Worm (Caenorhabditis elegans) whole organism, L2 larva: ENCODE measurements around the gene plx-2.
A peak's percentile ranks its signal among the peaks of the same experiment; 100 is the strongest.

Source experiments
- C34F6.9 ChIP-seq: fragments of 150-350 bp; optimal IDR thresholded peaks from 2 replicates; lab custom pipeline; 2014; ENCODE audit warnings: missing biosample characterization, missing genetic modification characterization
- F13H6.1 ChIP-seq: sonication (generic microtip); optimal IDR thresholded peaks from 2 replicates; lab custom pipeline; 2016; ENCODE audit warnings: missing genetic modification characterization, missing compliant biosample characterization
- R02D3.7 ChIP-seq: fragments of 150-350 bp; optimal IDR thresholded peaks from 2 replicates; lab custom pipeline; 2014; ENCODE audit warnings: missing biosample characterization, missing genetic modification characterization
- Y55F3AM.14 ChIP-seq: fragments of 200-800 bp; sonication (Bioruptor generic); optimal IDR thresholded peaks from 2 replicates; lab custom pipeline; 2018; ENCODE audit warnings: mild to moderate bottlenecking, missing genetic modification characterization, missing compliant biosample characterization
- ZK546.5 ChIP-seq: sonication (generic microtip); optimal IDR thresholded peaks from 2 replicates; lab custom pipeline; 2017; ENCODE audit warnings: missing biosample characterization, missing genetic modification characterization
- alr-1 ChIP-seq: fragments of 150-350 bp; optimal IDR thresholded peaks from 2 replicates; lab custom pipeline; 2014; ENCODE audit warnings: missing biosample characterization, missing genetic modification characterization
- aly-2 ChIP-seq: fragments of 150-350 bp; optimal IDR thresholded peaks from 2 replicates; lab custom pipeline; 2014; ENCODE audit warnings: missing biosample characterization, missing genetic modification characterization
- ama-1 ChIP-seq: fragments of 150-350 bp; optimal IDR thresholded peaks from 2 replicates; lab custom pipeline; 2018; ENCODE audit warnings: inconsistent platforms
- blmp-1 ChIP-seq: sonication (generic microtip); optimal IDR thresholded peaks from 2 replicates; lab custom pipeline; 2017; ENCODE audit warnings: missing genetic modification characterization, mild to moderate bottlenecking, missing compliant biosample characterization, antibody characterized with exemption, moderate library complexity; ENCODE audit not compliant: insufficient read depth
- ceh-16 ChIP-seq: fragments of 150-350 bp; optimal IDR thresholded peaks from 2 replicates; lab custom pipeline; 2014; ENCODE audit warnings: missing biosample characterization, missing genetic modification characterization
- ceh-82 ChIP-seq: fragments of 150-350 bp; optimal IDR thresholded peaks from 2 replicates; lab custom pipeline; 2014; ENCODE audit warnings: missing biosample characterization, missing genetic modification characterization
- crh-2 ChIP-seq: sonication (generic microtip); optimal IDR thresholded peaks from 2 replicates; lab custom pipeline; 2017; ENCODE audit warnings: missing biosample characterization, missing genetic modification characterization
- dmd-4 ChIP-seq: sonication (generic microtip); optimal IDR thresholded peaks from 2 replicates; lab custom pipeline; 2017; ENCODE audit warnings: missing biosample characterization, missing genetic modification characterization
- egl-27 ChIP-seq: sonication (generic microtip); optimal IDR thresholded peaks from 3 replicates; lab custom pipeline; 2017; ENCODE audit warnings: missing biosample characterization, missing genetic modification reagents, missing genetic modification characterization
- elt-1 ChIP-seq: fragments of 150-350 bp; optimal IDR thresholded peaks from 2 replicates; lab custom pipeline; 2014; ENCODE audit warnings: missing biosample characterization, missing genetic modification characterization
- elt-3 ChIP-seq: sonication (generic microtip); optimal IDR thresholded peaks from 2 replicates; lab custom pipeline; 2017; ENCODE audit warnings: missing biosample characterization, missing genetic modification characterization
- gmeb-1 ChIP-seq: fragments of 150-350 bp; optimal IDR thresholded peaks from 2 replicates; lab custom pipeline; 2014; ENCODE audit warnings: missing biosample characterization, missing genetic modification characterization
- lin-11 ChIP-seq: fragments of 150-350 bp; sonication (generic microtip); optimal IDR thresholded peaks from 2 replicates; lab custom pipeline; 2014; ENCODE audit warnings: missing biosample characterization, missing genetic modification characterization, inconsistent platforms, mixed read lengths
- lin-13 ChIP-seq: fragments of 150-350 bp; optimal IDR thresholded peaks from 2 replicates; lab custom pipeline; 2014; ENCODE audit warnings: missing biosample characterization, missing genetic modification reagents, missing genetic modification characterization
- lsy-2 ChIP-seq, 2 experiments: fragments of 150-350 bp in 1 of 2; sonication (generic microtip) in 1 of 2; optimal IDR thresholded peaks; 2 replicates each; lab custom pipeline; 2014 to 2017; ENCODE audit warnings: missing biosample characterization in 2 of 2, missing genetic modification characterization in 2 of 2
- mab-5 ChIP-seq: fragments of 150-350 bp; optimal IDR thresholded peaks from 2 replicates; lab custom pipeline; 2014; ENCODE audit warnings: missing biosample characterization, missing genetic modification characterization
- mbf-1 ChIP-seq: sonication (generic microtip); optimal IDR thresholded peaks from 2 replicates; lab custom pipeline; 2017; ENCODE audit warnings: missing biosample characterization, missing genetic modification characterization
- mdl-1 ChIP-seq, 2 experiments: fragments of 150-350 bp in 1 of 2; sonication (generic microtip) in 1 of 2; optimal IDR thresholded peaks; 2 replicates each; lab custom pipeline; 2017; ENCODE audit warnings: missing biosample characterization in 2 of 2, missing genetic modification characterization in 2 of 2
- nhr-10 ChIP-seq: sonication (generic microtip); optimal IDR thresholded peaks from 2 replicates; lab custom pipeline; 2017; ENCODE audit warnings: missing biosample characterization, missing genetic modification characterization
- nhr-11 ChIP-seq: fragments of 150-350 bp; optimal IDR thresholded peaks from 2 replicates; lab custom pipeline; 2014; ENCODE audit warnings: missing biosample characterization, missing genetic modification characterization
- nhr-12 ChIP-seq: fragments of 150-350 bp; optimal IDR thresholded peaks from 2 replicates; lab custom pipeline; 2014; ENCODE audit warnings: missing biosample characterization, missing genetic modification characterization
- nhr-129 ChIP-seq: fragments of 150-350 bp; optimal IDR thresholded peaks from 2 replicates; lab custom pipeline; 2014; ENCODE audit warnings: missing biosample characterization, missing genetic modification characterization
- nhr-21 ChIP-seq: fragments of 150-350 bp; optimal IDR thresholded peaks from 2 replicates; lab custom pipeline; 2014; ENCODE audit warnings: missing biosample characterization, missing genetic modification characterization
- nhr-23 ChIP-seq: fragments of 150-350 bp; optimal IDR thresholded peaks from 2 replicates; lab custom pipeline; 2014; ENCODE audit warnings: missing biosample characterization, missing genetic modification reagents, missing genetic modification characterization
- nhr-237 ChIP-seq: fragments of 150-350 bp; optimal IDR thresholded peaks from 2 replicates; lab custom pipeline; 2014; ENCODE audit warnings: missing biosample characterization, missing genetic modification characterization
- nhr-25 ChIP-seq: fragments of 150-350 bp; sonication (generic microtip); optimal IDR thresholded peaks from 3 replicates; lab custom pipeline; 2014; ENCODE audit warnings: missing biosample characterization, missing genetic modification characterization
- nhr-6 ChIP-seq: fragments of 150-350 bp; optimal IDR thresholded peaks from 2 replicates; lab custom pipeline; 2014; ENCODE audit warnings: missing biosample characterization, missing genetic modification characterization
- nhr-77 ChIP-seq: fragments of 150-350 bp; optimal IDR thresholded peaks from 2 replicates; lab custom pipeline; 2014; ENCODE audit warnings: missing biosample characterization, missing genetic modification characterization
- peb-1 ChIP-seq: fragments of 150-350 bp; optimal IDR thresholded peaks from 2 replicates; lab custom pipeline; 2014; ENCODE audit warnings: missing biosample characterization, missing genetic modification characterization
- sma-3 ChIP-seq: sonication (generic microtip); optimal IDR thresholded peaks from 2 replicates; lab custom pipeline; 2016; ENCODE audit warnings: missing genetic modification reagents, missing genetic modification characterization, missing compliant biosample characterization
- sma-9 ChIP-seq, 2 experiments: fragments of 150-350 bp in 1 of 2; sonication (generic microtip) in 1 of 2; optimal IDR thresholded peaks; 2 replicates each; lab custom pipeline; 2014 to 2016; ENCODE audit warnings: missing genetic modification characterization in 2 of 2, mild to moderate bottlenecking in 1 of 2, missing biosample characterization in 1 of 2, missing compliant biosample characterization in 1 of 2, missing genetic modification reagents in 1 of 2, moderate library complexity in 1 of 2
- snpc-4 ChIP-seq: fragments of 150-350 bp; optimal IDR thresholded peaks from 2 replicates; lab custom pipeline; 2014; ENCODE audit warnings: missing biosample characterization, missing genetic modification characterization
- unc-39 ChIP-seq: fragments of 150-350 bp; optimal IDR thresholded peaks from 2 replicates; lab custom pipeline; 2014; ENCODE audit warnings: missing biosample characterization, missing genetic modification characterization
- unc-55 ChIP-seq: fragments of 150-350 bp; sonication (generic microtip); optimal IDR thresholded peaks from 3 replicates; lab custom pipeline; 2014; ENCODE audit warnings: missing biosample characterization, missing genetic modification reagents, missing genetic modification characterization
- unc-62 ChIP-seq: fragments of 150-350 bp; optimal IDR thresholded peaks from 2 replicates; lab custom pipeline; 2014; ENCODE audit warnings: missing biosample characterization, missing genetic modification reagents, missing genetic modification characterization
- ztf-1 ChIP-seq: fragments of 200-800 bp; sonication (Bioruptor generic); conservative IDR thresholded peaks from 2 replicates; pipeline ENCODE4 v1.3.6; 2022; ENCODE audit warnings: missing genetic modification characterization, missing compliant biosample characterization
- ztf-11 ChIP-seq: sonication (generic microtip); optimal IDR thresholded peaks from 2 replicates; lab custom pipeline; 2017; ENCODE audit warnings: missing biosample characterization, missing genetic modification characterization
- ztf-4 ChIP-seq: fragments of 150-350 bp; optimal IDR thresholded peaks from 2 replicates; lab custom pipeline; 2014; ENCODE audit warnings: missing biosample characterization, missing genetic modification characterization

plx-2 gene

DNA sequence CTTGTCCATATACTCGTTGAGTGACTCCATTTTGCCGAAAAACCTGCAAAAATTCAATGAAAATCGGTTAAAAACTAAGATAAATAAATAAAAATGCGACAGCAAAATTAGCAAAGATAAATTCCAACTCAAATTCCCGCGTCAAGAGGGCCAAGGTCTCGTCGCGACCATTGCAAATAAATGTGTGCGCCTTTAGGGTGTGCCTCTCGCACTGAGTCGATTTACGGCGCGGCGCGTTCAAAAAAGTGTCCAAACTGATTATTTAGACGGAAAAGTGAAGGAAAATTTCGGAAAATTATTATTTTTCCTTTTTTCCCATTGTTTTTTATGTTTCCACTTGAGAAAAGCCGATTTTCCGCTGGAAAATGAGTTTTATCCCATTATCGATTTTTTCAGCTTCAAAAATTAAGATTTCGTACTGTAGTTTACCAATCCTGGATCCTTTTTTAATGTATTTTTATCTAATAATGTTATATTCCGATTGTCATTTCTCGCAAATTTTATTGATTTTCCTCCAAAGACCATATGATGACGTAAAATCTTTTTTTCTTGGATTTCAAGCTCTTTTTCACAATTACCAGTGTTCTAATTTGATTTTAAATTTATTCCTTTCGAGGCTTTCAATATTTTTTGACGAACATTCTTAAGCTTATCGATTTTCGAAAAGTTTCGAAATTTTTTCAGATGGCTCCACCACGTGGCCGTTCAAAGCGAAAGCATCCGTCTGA, 34.5 kb downstream of the plx-2 start, which contains the start of the genes kbp-3 and nurf-1:
TSS of gene kbp-3 (minus strand) at position 43 of the 728 bp plus-strand sequence.
TSS of gene nurf-1 (plus strand) at position 678 of the 728 bp plus-strand sequence.
- TF ChIP-seq crh-2 (tag; lab: Kevin White, UChicago) = peak; percentile 35
- TF ChIP-seq lin-11 (tag; lab: Kevin White, UChicago) = peak; percentile 35
- no peak for TF ChIP-seq nhr-21 (tag; lab: Kevin White, UChicago)
- TF ChIP-seq nhr-25 (tag; lab: Kevin White, UChicago) = peak; percentile 12
- no peak for TF ChIP-seq dmd-4
- peak; percentile 78 for TF ChIP-seq C34F6.9 (tag; lab: Kevin White, UChicago)
- TF ChIP-seq unc-55 (GFP tag; lab: Kevin White, UChicago) = peak; percentile 86
- TF ChIP-seq ZK546.5 = no peak
- peak; percentile 83 for TF ChIP-seq gmeb-1 (tag; lab: Kevin White, UChicago)
- TF ChIP-seq elt-1 (tag; lab: Kevin White, UChicago) = no peak
- TF ChIP-seq ceh-16 (tag; lab: Kevin White, UChicago) = no peak
- peak; percentile 7 for TF ChIP-seq F13H6.1 (tag; lab: Kevin White, UChicago)
- TF ChIP-seq snpc-4 (tag; lab: Kevin White, UChicago) = no peak
- peak; percentile 17 to 80 for TF ChIP-seq lsy-2 (tag; optimal IDR thresholded peaks at IDR 0.05; lab: Kevin White, UChicago)
- no peak for TF ChIP-seq ama-1 (lab: Kevin White, UChicago)
- TF ChIP-seq ztf-11 (tag; lab: Kevin White, UChicago) = no peak
- TF ChIP-seq nhr-237 = no peak
- peak; percentile 47 for TF ChIP-seq lin-13 (GFP tag; lab: Kevin White, UChicago)
- no peak for TF ChIP-seq mbf-1 (tag; lab: Kevin White, UChicago)
- no peak for TF ChIP-seq nhr-6 (tag; lab: Kevin White, UChicago)
- TF ChIP-seq nhr-129 (tag; lab: Kevin White, UChicago) = peak; percentile 47
- no peak for TF ChIP-seq nhr-23 (tag; lab: Kevin White, UChicago)

DNA sequence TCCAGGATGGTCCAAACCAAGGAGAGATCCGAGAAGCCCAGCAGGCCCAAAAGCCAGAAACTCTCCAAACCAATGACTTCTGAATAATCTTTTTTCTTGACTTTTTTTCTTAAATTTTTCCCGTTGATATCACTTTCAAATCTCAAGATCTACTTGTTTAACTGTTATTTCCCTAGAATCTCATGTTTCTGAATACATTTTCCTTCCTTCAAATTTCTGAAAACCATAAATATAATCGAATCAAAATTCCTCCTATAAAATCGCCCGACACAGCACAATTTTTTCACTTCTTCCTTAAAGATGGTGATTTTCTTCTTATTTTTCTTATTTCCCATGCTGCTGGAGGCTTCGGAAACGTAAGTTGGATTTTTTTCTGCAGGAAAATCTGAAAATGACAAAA, 36.5 kb downstream of the plx-2 start, which contains the start of gene F26H11.8:
TSS of gene F26H11.8 (plus strand) at position 301 of the 400 bp plus-strand sequence.
- TF ChIP-seq nhr-12 = no peak
- TF ChIP-seq snpc-4 (tag; lab: Kevin White, UChicago) = no peak
- no peak for TF ChIP-seq unc-39
- no peak for TF ChIP-seq C34F6.9 (tag; lab: Kevin White, UChicago)
- no peak for TF ChIP-seq nhr-25 (tag; lab: Kevin White, UChicago)
- TF ChIP-seq unc-55 (GFP tag; lab: Kevin White, UChicago) = no peak
- no peak for TF ChIP-seq ztf-4 (tag; lab: Kevin White, UChicago)
- no peak for TF ChIP-seq egl-27 (tag; lab: Kevin White, UChicago)
- TF ChIP-seq mdl-1 (tag; optimal IDR thresholded peaks at IDR 0.05; lab: Kevin White, UChicago) = no peak
- no peak for TF ChIP-seq nhr-6 (tag; lab: Kevin White, UChicago)
- no peak for TF ChIP-seq nhr-10
- TF ChIP-seq dmd-4 = no peak
- TF ChIP-seq elt-3 = no peak
- no peak for TF ChIP-seq aly-2
- TF ChIP-seq, all 48 proteins: peak for 0

DNA sequence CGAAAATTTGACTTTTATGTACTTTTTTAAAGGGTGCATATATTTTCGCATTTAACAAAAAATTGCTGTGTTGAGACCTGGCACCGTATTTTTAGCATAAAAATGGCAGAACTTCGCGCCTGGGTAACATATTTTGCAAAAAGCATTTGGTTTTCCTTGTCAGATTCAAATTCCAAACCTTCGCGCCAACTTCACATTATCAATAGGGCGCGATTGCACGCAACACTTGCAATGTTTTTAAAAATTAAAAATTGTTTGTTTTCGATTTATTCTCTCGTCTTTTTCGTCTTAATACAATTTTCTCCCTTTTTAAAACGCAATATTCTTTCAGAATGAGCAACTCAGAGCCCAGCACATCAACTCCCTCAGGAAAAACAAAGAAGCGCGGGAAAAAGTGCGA, 41.0 kb downstream of the plx-2 start, which contains the start of gene mes-2:
TSS of gene mes-2 (plus strand) at position 330 of the 400 bp plus-strand sequence.
- no peak for TF ChIP-seq unc-62 (GFP tag; lab: Kevin White, UChicago)
- no peak for TF ChIP-seq elt-3
- TF ChIP-seq ama-1 (lab: Kevin White, UChicago) = no peak
- TF ChIP-seq ZK546.5 = peak; percentile 25
- no peak for TF ChIP-seq Y55F3AM.14 (GFP tag; lab: Kevin White, UChicago)
- peak; percentile 99 for TF ChIP-seq gmeb-1 (tag; lab: Kevin White, UChicago)
- peak; percentile 38 for TF ChIP-seq R02D3.7
- peak; percentile 74 for TF ChIP-seq nhr-129 (tag; lab: Kevin White, UChicago)
- no peak for TF ChIP-seq peb-1 (tag; lab: Kevin White, UChicago)
- no peak for TF ChIP-seq mbf-1 (tag; lab: Kevin White, UChicago)
- no peak for TF ChIP-seq nhr-237
- peak; percentile 95 for TF ChIP-seq unc-55 (GFP tag; lab: Kevin White, UChicago)
- TF ChIP-seq sma-9 (GFP tag; optimal IDR thresholded peaks at IDR 0.05; lab: Kevin White, UChicago) = no peak
- no peak for TF ChIP-seq sma-9 (tag; optimal IDR thresholded peaks at IDR 0.05; lab: Kevin White, UChicago)
- TF ChIP-seq C34F6.9 (tag; lab: Kevin White, UChicago) = peak; percentile 86
- TF ChIP-seq alr-1 (tag; lab: Kevin White, UChicago) = no peak
- no peak for TF ChIP-seq unc-39
- TF ChIP-seq crh-2 (tag; lab: Kevin White, UChicago) = peak; percentile 87
- no peak for TF ChIP-seq dmd-4
- peak; percentile 55 for TF ChIP-seq nhr-6 (tag; lab: Kevin White, UChicago)
- peak; percentile 27 for TF ChIP-seq ztf-4 (tag; lab: Kevin White, UChicago)
- TF ChIP-seq blmp-1 (tag; lab: Kevin White, UChicago) = no peak
- peak; percentile 78 for TF ChIP-seq mab-5
- TF ChIP-seq sma-3 = peak; percentile 76
- TF ChIP-seq nhr-23 (tag; lab: Kevin White, UChicago) = no peak
- TF ChIP-seq lin-11 (tag; lab: Kevin White, UChicago) = no peak
- TF ChIP-seq nhr-25 (tag; lab: Kevin White, UChicago) = peak; percentile 72
- no peak for TF ChIP-seq ceh-16 (tag; lab: Kevin White, UChicago)
- no peak for TF ChIP-seq mdl-1 (tag; optimal IDR thresholded peaks at IDR 0.05; lab: Kevin White, UChicago)
- TF ChIP-seq nhr-12 = no peak
- TF ChIP-seq elt-1 (tag; lab: Kevin White, UChicago) = no peak
- TF ChIP-seq nhr-10 = peak; percentile 57
- peak; percentile 72 for TF ChIP-seq snpc-4 (tag; lab: Kevin White, UChicago)
- no peak for TF ChIP-seq nhr-11 (tag; lab: Kevin White, UChicago)
- TF ChIP-seq ceh-82 (tag; lab: Kevin White, UChicago) = peak; percentile 27
- TF ChIP-seq egl-27 (tag; lab: Kevin White, UChicago) = no peak
- no peak for TF ChIP-seq ztf-1 (GFP tag; lab: Robert Waterston, UW)
- no peak for TF ChIP-seq nhr-77 (tag; lab: Kevin White, UChicago)
- TF ChIP-seq lsy-2 (tag; optimal IDR thresholded peaks at IDR 0.05; lab: Kevin White, UChicago) = peak; percentile 82 to 92
